Fruit fly (Drosophila melanogaster) whole organism, embryonic: ENCODE results near the gene CG43658.

Source experiments
- Atf3 ChIP-seq: fragments of 200-800 bp; sonication (Bioruptor generic); optimal IDR thresholded peaks from 3 replicates; lab custom pipeline; 2016; ENCODE audit warnings: missing biosample characterization, missing genetic modification characterization
- CG11504 ChIP-seq: fragments of 200-800 bp; sonication (Bioruptor generic); optimal IDR thresholded peaks from 3 replicates; lab custom pipeline; 2019; ENCODE audit warnings: missing biosample characterization, mild to moderate bottlenecking, missing genetic modification characterization, moderate library complexity
- CG12155 ChIP-seq: fragments of 200-800 bp; sonication (Bioruptor generic); optimal IDR thresholded peaks from 3 replicates; lab custom pipeline; 2016; ENCODE audit warnings: missing biosample characterization, missing genetic modification characterization
- CG13123 ChIP-seq: fragments of 200-800 bp; sonication (Bioruptor generic); optimal IDR thresholded peaks from 2 replicates; lab custom pipeline; 2016; ENCODE audit warnings: missing biosample characterization, missing genetic modification characterization
- CG16779 ChIP-seq: fragments of 200-800 bp; sonication (Bioruptor generic); IDR thresholded peaks from 2 replicates; pipeline ENCODE4 v1.3.6; 2022; ENCODE audit warnings: missing biosample characterization, missing genetic modification characterization
- CG17359 ChIP-seq: fragments of 200-800 bp; sonication (Bioruptor generic); optimal IDR thresholded peaks from 3 replicates; lab custom pipeline; 2018; ENCODE audit warnings: missing biosample characterization, mild to moderate bottlenecking, missing genetic modification characterization, moderate library complexity
- CG30431 ChIP-seq: fragments of 200-800 bp; sonication (Bioruptor generic); optimal IDR thresholded peaks from 2 replicates; lab custom pipeline; 2017; ENCODE audit warnings: missing biosample characterization, missing genetic modification characterization
- CG31224 ChIP-seq: fragments of 200-800 bp; sonication (Bioruptor generic); IDR thresholded peaks from 2 replicates; pipeline ENCODE4 v1.3.6; 2022; ENCODE audit warnings: missing biosample characterization, missing genetic modification characterization
- CG31365 ChIP-seq: fragments of 200-800 bp; sonication (Bioruptor generic); optimal IDR thresholded peaks from 2 replicates; lab custom pipeline; 2018; ENCODE audit warnings: missing biosample characterization, mild to moderate bottlenecking, missing genetic modification characterization
- CG6272 ChIP-seq: fragments of 200-800 bp; sonication (Bioruptor generic); IDR thresholded peaks from 2 replicates; pipeline ENCODE4 v1.3.6; 2022; ENCODE audit warnings: missing biosample characterization, missing genetic modification characterization
- CG7357 ChIP-seq: fragments of 200-800 bp; sonication (Bioruptor generic); IDR thresholded peaks from 3 replicates; pipeline ENCODE4 v1.3.6; 2022; ENCODE audit warnings: missing biosample characterization, missing genetic modification characterization
- CG7372 ChIP-seq: fragments of 200-800 bp; sonication (Bioruptor generic); IDR thresholded peaks from 2 replicates; pipeline ENCODE4 v1.3.6; 2022; ENCODE audit warnings: missing biosample characterization, missing genetic modification characterization
- CG8388 ChIP-seq: fragments of 200-800 bp; sonication (Bioruptor generic); optimal IDR thresholded peaks from 2 replicates; lab custom pipeline; 2019; ENCODE audit warnings: missing biosample characterization, mild to moderate bottlenecking, missing genetic modification characterization, moderate library complexity
- CG9215 ChIP-seq: fragments of 200-800 bp; sonication (Bioruptor generic); IDR thresholded peaks from 2 replicates; pipeline ENCODE4 v1.3.6; 2022; ENCODE audit warnings: missing biosample characterization, missing genetic modification characterization
- CG9876 ChIP-seq: fragments of 200-800 bp; sonication (Bioruptor generic); optimal IDR thresholded peaks from 2 replicates; lab custom pipeline; 2016; ENCODE audit warnings: missing biosample characterization, missing genetic modification characterization
- D19A ChIP-seq: fragments of 200-800 bp; optimal IDR thresholded peaks from 3 replicates; lab custom pipeline; 2019; ENCODE audit warnings: missing biosample characterization, mild to moderate bottlenecking, missing genetic modification characterization, moderate library complexity
- Dip3 ChIP-seq: fragments of 200-800 bp; sonication (Bioruptor generic); optimal IDR thresholded peaks from 3 replicates; lab custom pipeline; 2016; ENCODE audit warnings: missing biosample characterization, missing genetic modification characterization
- HLH4C ChIP-seq: fragments of 200-800 bp; sonication (Bioruptor generic); IDR thresholded peaks from 3 replicates; pipeline ENCODE4 v1.3.6; 2022; ENCODE audit warnings: missing biosample characterization, missing genetic modification characterization; ENCODE audit not compliant: partially characterized antibody
- Med ChIP-seq: fragments of 200-800 bp; sonication (Bioruptor generic); peaks from one replicate; lab custom pipeline; 2016; ENCODE audit warnings: missing biosample characterization, missing genetic modification characterization, mild to moderate bottlenecking, inconsistent platforms, moderate library complexity
- Nf-YA ChIP-seq: fragments of 200-800 bp; sonication (Bioruptor generic); IDR thresholded peaks from 2 replicates; pipeline ENCODE4 v1.3.6; 2022; ENCODE audit warnings: missing biosample characterization, missing genetic modification characterization
- Pdp1 ChIP-seq, 2 experiments: fragments of 200-800 bp; sonication (Bioruptor generic); optimal IDR thresholded peaks; 3 replicates each; lab custom pipeline; 2016; ENCODE audit warnings: missing biosample characterization in 2 of 2, missing genetic modification characterization in 2 of 2, mild to moderate bottlenecking in 1 of 2, moderate library complexity in 1 of 2
- Ptx1 ChIP-seq: fragments of 200-800 bp; sonication (Bioruptor generic); IDR thresholded peaks from 2 replicates; pipeline ENCODE4 v1.3.6; 2022; ENCODE audit warnings: missing biosample characterization, missing genetic modification characterization
- Rfx ChIP-seq: fragments of 200-800 bp; sonication (Bioruptor generic); IDR thresholded peaks from 2 replicates; pipeline ENCODE4 v1.3.6; 2022; ENCODE audit warnings: missing biosample characterization, missing genetic modification characterization
- Sox102F ChIP-seq: fragments of 200-800 bp; sonication (Bioruptor generic); optimal IDR thresholded peaks from 2 replicates; lab custom pipeline; 2018; ENCODE audit warnings: missing biosample characterization, mild to moderate bottlenecking, missing genetic modification characterization, moderate library complexity
- bab2 ChIP-seq: fragments of 200-800 bp; sonication (Bioruptor generic); optimal IDR thresholded peaks from 2 replicates; lab custom pipeline; 2016; ENCODE audit warnings: missing biosample characterization, missing genetic modification characterization
- btn ChIP-seq: fragments of 200-800 bp; sonication (Bioruptor generic); optimal IDR thresholded peaks from 2 replicates; lab custom pipeline; 2016; ENCODE audit warnings: missing biosample characterization, missing genetic modification characterization
- cg ChIP-seq: fragments of 200-800 bp; sonication (Bioruptor generic); optimal IDR thresholded peaks from 3 replicates; lab custom pipeline; 2019; ENCODE audit warnings: missing biosample characterization, mild to moderate bottlenecking, missing genetic modification characterization, moderate library complexity
- chinmo ChIP-seq: fragments of 200-800 bp; sonication (Bioruptor generic); IDR thresholded peaks from 4 replicates; pipeline ENCODE4 v1.3.6; 2022; ENCODE audit warnings: missing biosample characterization, missing genetic modification characterization; ENCODE audit not compliant: partially characterized antibody
- corto ChIP-seq: fragments of 200-800 bp; sonication (Bioruptor generic); optimal IDR thresholded peaks from 2 replicates; lab custom pipeline; 2016; ENCODE audit warnings: missing biosample characterization, mild to moderate bottlenecking, missing genetic modification characterization, moderate library complexity
- crc ChIP-seq: fragments of 200-800 bp; sonication (Bioruptor generic); optimal IDR thresholded peaks from 2 replicates; lab custom pipeline; 2016; ENCODE audit warnings: missing biosample characterization, missing genetic modification characterization
- crol ChIP-seq: fragments of 200-800 bp; sonication (Bioruptor generic); IDR thresholded peaks from 2 replicates; pipeline ENCODE4 v1.3.6; 2022; ENCODE audit warnings: missing biosample characterization, missing genetic modification characterization
- da ChIP-seq: fragments of 200-800 bp; sonication (Bioruptor generic); optimal IDR thresholded peaks from 2 replicates; lab custom pipeline; 2016; ENCODE audit warnings: missing biosample characterization, missing genetic modification characterization
- dmrt99B ChIP-seq: fragments of 200-800 bp; sonication (Bioruptor generic); optimal IDR thresholded peaks from 2 replicates; lab custom pipeline; 2018; ENCODE audit warnings: missing biosample characterization, mild to moderate bottlenecking, missing genetic modification characterization, moderate library complexity
- ems ChIP-seq: fragments of 200-800 bp; sonication (Bioruptor generic); optimal IDR thresholded peaks from 3 replicates; lab custom pipeline; 2016; ENCODE audit warnings: missing biosample characterization, missing genetic modification characterization
- en ChIP-seq: fragments of 200-800 bp; sonication (Bioruptor generic); optimal IDR thresholded peaks from 2 replicates; lab custom pipeline; 2016; ENCODE audit warnings: missing biosample characterization, missing genetic modification characterization
- esg ChIP-seq: fragments of 200-800 bp; sonication (Bioruptor generic); conservative IDR thresholded peaks from 2 replicates; pipeline ENCODE4 v1.3.6; 2022; ENCODE audit warnings: missing biosample characterization, missing genetic modification characterization
- eve ChIP-seq, 2 experiments: fragments of >200 bp; optimal IDR thresholded peaks; 2 replicates each; lab custom pipeline; 2017; ENCODE audit warnings: missing biosample characterization in 2 of 2, missing genetic modification characterization in 2 of 2
- fd64A ChIP-seq: fragments of 200-800 bp; sonication (Bioruptor generic); optimal IDR thresholded peaks from 3 replicates; lab custom pipeline; 2018; ENCODE audit warnings: missing biosample characterization, mild to moderate bottlenecking, missing genetic modification characterization
- gcm ChIP-seq: fragments of 200-800 bp; sonication (Bioruptor generic); optimal IDR thresholded peaks from 2 replicates; lab custom pipeline; 2019; ENCODE audit warnings: missing biosample characterization, mild to moderate bottlenecking, missing genetic modification characterization, moderate library complexity
- gem ChIP-seq: fragments of 200-800 bp; sonication (Bioruptor generic); optimal IDR thresholded peaks from 2 replicates; lab custom pipeline; 2019; ENCODE audit warnings: missing biosample characterization, mild to moderate bottlenecking, missing genetic modification characterization, moderate library complexity
- hth ChIP-seq: fragments of >200 bp; optimal IDR thresholded peaks from 2 replicates; lab custom pipeline; 2017; ENCODE audit warnings: inconsistent platforms
- kni ChIP-seq: fragments of 200-800 bp; sonication (Bioruptor generic); optimal IDR thresholded peaks from 3 replicates; lab custom pipeline; 2017; ENCODE audit warnings: mild to moderate bottlenecking, missing biosample characterization, missing genetic modification reagents, missing genetic modification characterization
- phol ChIP-seq: fragments of 200-800 bp; sonication (Bioruptor generic); optimal IDR thresholded peaks from 3 replicates; lab custom pipeline; 2018; ENCODE audit warnings: missing biosample characterization, mild to moderate bottlenecking, missing genetic modification characterization, moderate library complexity
- pum ChIP-seq: fragments of 200-800 bp; sonication (Bioruptor generic); optimal IDR thresholded peaks from 2 replicates; lab custom pipeline; 2016; ENCODE audit warnings: missing biosample characterization, missing genetic modification characterization
- sd ChIP-seq: fragments of 200-800 bp; sonication (Bioruptor generic); optimal IDR thresholded peaks from 3 replicates; lab custom pipeline; 2018; ENCODE audit warnings: missing biosample characterization, mild to moderate bottlenecking, missing genetic modification characterization, moderate library complexity
- sisA ChIP-seq: fragments of 200-800 bp; sonication (Bioruptor generic); IDR thresholded peaks from 2 replicates; pipeline ENCODE4 v1.3.6; 2022; ENCODE audit warnings: missing biosample characterization, missing genetic modification characterization
- sob ChIP-seq: fragments of 200-800 bp; sonication (Bioruptor generic); IDR thresholded peaks from 2 replicates; pipeline ENCODE4 v1.3.6; 2022; ENCODE audit warnings: missing biosample characterization, missing genetic modification characterization
- sr ChIP-seq: fragments of 200-800 bp; sonication (Bioruptor generic); IDR thresholded peaks from 3 replicates; pipeline ENCODE4 v1.3.6; 2022; ENCODE audit warnings: missing biosample characterization, missing genetic modification characterization
- tup ChIP-seq: fragments of 200-800 bp; sonication (Bioruptor generic); optimal IDR thresholded peaks from 2 replicates; lab custom pipeline; 2016; ENCODE audit warnings: missing biosample characterization, mild to moderate bottlenecking, missing genetic modification characterization, moderate library complexity
- unpg ChIP-seq: fragments of 200-800 bp; sonication (Bioruptor generic); optimal IDR thresholded peaks from 3 replicates; lab custom pipeline; 2018; ENCODE audit warnings: missing biosample characterization, mild to moderate bottlenecking, missing genetic modification characterization, moderate library complexity

CG43658 gene

DNA sequence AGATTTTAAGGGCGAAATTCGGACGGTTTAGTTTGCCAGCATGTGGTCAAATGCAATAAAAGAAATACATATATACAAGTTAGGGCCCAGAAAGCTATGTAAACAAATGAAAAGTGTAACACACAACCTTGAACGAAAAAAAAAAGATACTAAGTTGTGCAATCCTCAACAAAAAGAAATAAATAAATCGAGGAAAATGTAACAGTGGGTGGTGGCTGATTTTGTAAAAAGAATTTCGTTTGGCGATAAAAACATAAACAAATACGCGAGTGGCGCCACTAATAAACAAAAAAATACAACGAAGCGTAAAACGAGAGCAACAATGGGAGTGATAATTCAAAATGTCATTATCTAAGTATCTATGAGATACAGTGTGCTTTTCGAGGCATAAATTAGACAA lies 84.0 kb downstream of the CG43658 start:
- TF ChIP-seq Med (GFP tag; lab: Kevin White, UChicago) (no peak), eve (GFP tag; optimal IDR thresholded peaks at IDR 0.05; lab: Kevin White, UChicago) (peak in 1 of 2 experiments; percentile 52), Pdp1 (GFP tag; optimal IDR thresholded peaks at IDR 0.05; lab: Kevin White, UChicago) (peak in 1 of 2 experiments; percentile 46), sd (tag; lab: Kevin White, UChicago) (peak; percentile 54), CG8388 (GFP tag; lab: Kevin White, UChicago) (no peak), chinmo (0 out of 4 replicates have a peak, but pooled peaks have one; percentile 29)

DNA sequence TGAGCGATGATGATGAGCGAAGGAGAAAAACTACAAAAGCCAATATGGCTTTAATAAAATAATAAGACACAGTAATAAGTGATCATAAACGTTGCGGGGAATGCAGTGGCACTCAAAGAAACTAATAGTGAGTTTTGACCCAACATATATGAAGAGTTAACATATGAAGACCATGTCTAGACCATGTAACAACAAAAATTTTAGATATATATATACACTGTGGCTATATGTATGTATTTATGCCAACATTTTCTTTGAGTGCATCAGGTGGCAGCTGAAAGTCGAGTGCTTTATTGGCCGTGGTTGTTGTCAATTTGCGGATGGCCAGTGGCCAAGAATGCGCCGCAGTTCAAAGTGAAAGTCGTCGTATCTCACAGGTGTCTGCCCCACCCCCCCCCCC lies 87.1 kb downstream of the CG43658 start:
- no peak for TF ChIP-seq sob
- peak; percentile 15 for TF ChIP-seq CG11504 (tag; lab: Kevin White, UChicago)
- no peak for TF ChIP-seq ems
- TF ChIP-seq phol (tag; lab: Kevin White, UChicago): peak; percentile 8
- TF ChIP-seq CG7372 (GFP tag; lab: Robert Waterston, UW): no peak
- TF ChIP-seq CG12155 (GFP tag; lab: Kevin White, UChicago): no peak
- no peak for TF ChIP-seq corto
- TF ChIP-seq Rfx (GFP tag; lab: Robert Waterston, UW): no peak
- peak; percentile 22 for TF ChIP-seq Sox102F
- TF ChIP-seq da: no peak
- TF ChIP-seq crol (GFP tag; lab: Robert Waterston, UW): 0 out of 2 replicates have a peak, but pooled peaks have one; percentile 54
- no peak for TF ChIP-seq btn
- no peak for TF ChIP-seq CG31365 (tag; lab: Kevin White, UChicago)
- TF ChIP-seq Nf-YA: no peak
- TF ChIP-seq CG9215 (GFP tag; lab: Robert Waterston, UW): no peak
- TF ChIP-seq sisA (GFP tag; lab: Robert Waterston, UW): 0 out of 2 replicates have a peak, but pooled peaks have one; percentile 13
- TF ChIP-seq sr (GFP tag; lab: Robert Waterston, UW): 0 out of 3 replicates have a peak, but pooled peaks have one; percentile 24
- TF ChIP-seq CG6272: no peak
- TF ChIP-seq fd64A (GFP tag; lab: Kevin White, UChicago): no peak
- TF ChIP-seq gem (tag; lab: Kevin White, UChicago): peak; percentile 29
- no peak for TF ChIP-seq HLH4C (GFP tag; lab: Robert Waterston, UW)
- no peak for TF ChIP-seq Atf3 (GFP tag; lab: Kevin White, UChicago)
- no peak for TF ChIP-seq esg (GFP tag; lab: Robert Waterston, UW)
- TF ChIP-seq CG30431 (GFP tag; lab: Kevin White, UChicago): no peak
- TF ChIP-seq CG9876 (GFP tag; lab: Kevin White, UChicago): no peak
- TF ChIP-seq gcm (GFP tag; lab: Kevin White, UChicago): no peak
- TF ChIP-seq dmrt99B: peak; percentile 10
- TF ChIP-seq CG16779 (GFP tag; lab: Robert Waterston, UW): no peak
- no peak for TF ChIP-seq cg (GFP tag; lab: Kevin White, UChicago)
- TF ChIP-seq CG13123: no peak
- no peak for TF ChIP-seq hth (lab: Kevin White, UChicago)
- 0 out of 2 replicates have a peak, but pooled peaks have one; percentile 13 for TF ChIP-seq Ptx1 (GFP tag; lab: Robert Waterston, UW)
- no peak for TF ChIP-seq CG31224 (GFP tag; lab: Robert Waterston, UW)
- TF ChIP-seq Dip3 (GFP tag; lab: Kevin White, UChicago): no peak
- no peak for TF ChIP-seq D19A (tag; lab: Kevin White, UChicago)
- TF ChIP-seq unpg (GFP tag; lab: Kevin White, UChicago): no peak
- no peak for TF ChIP-seq en (GFP tag; lab: Kevin White, UChicago)
- TF ChIP-seq crc (GFP tag; lab: Kevin White, UChicago): no peak
- peak; percentile 13 for TF ChIP-seq CG17359 (tag; lab: Kevin White, UChicago)
- TF ChIP-seq tup (GFP tag; lab: Kevin White, UChicago): no peak
- TF ChIP-seq CG7357 (GFP tag; lab: Robert Waterston, UW): no peak
- no peak for TF ChIP-seq bab2 (GFP tag; lab: Kevin White, UChicago)
- no peak for TF ChIP-seq pum
- no peak for TF ChIP-seq kni (GFP tag; lab: Kevin White, UChicago)
